Worm (Caenorhabditis elegans) whole organism, L1 larva: ENCODE results near the gene Y57G7A.5.

ENCODE experiments used
- C16A3.4 ChIP-seq: fragments of 150-350 bp; optimal IDR thresholded peaks from 2 replicates; lab custom pipeline; 2014; ENCODE audit warnings: missing biosample characterization, missing genetic modification characterization
- F16B12.6 ChIP-seq: fragments of 150-350 bp; optimal IDR thresholded peaks from 2 replicates; lab custom pipeline; 2014; ENCODE audit warnings: missing biosample characterization, missing genetic modification characterization
- Y116A8C.19 ChIP-seq: sonication (generic microtip); optimal IDR thresholded peaks from 2 replicates; lab custom pipeline; 2016; ENCODE audit warnings: missing compliant biosample characterization, missing genetic modification characterization, borderline replicate concordance
- alr-1 ChIP-seq: fragments of 200-800 bp; sonication (Bioruptor generic); optimal IDR thresholded peaks from 2 replicates; lab custom pipeline; 2018; ENCODE audit warnings: borderline replicate concordance, mild to moderate bottlenecking, missing genetic modification characterization, missing compliant biosample characterization
- ama-1 ChIP-seq: fragments of 150-350 bp; optimal IDR thresholded peaks from 2 replicates; lab custom pipeline; 2014
- blmp-1 ChIP-seq: fragments of 150-350 bp; optimal IDR thresholded peaks from 2 replicates; lab custom pipeline; 2014; ENCODE audit warnings: missing biosample characterization, missing genetic modification characterization
- ceh-63 ChIP-seq: fragments of 200-800 bp; sonication (Bioruptor generic); optimal IDR thresholded peaks from 2 replicates; lab custom pipeline; 2018; ENCODE audit warnings: mild to moderate bottlenecking, missing genetic modification characterization, missing compliant biosample characterization
- ceh-82 ChIP-seq, 3 experiments: fragments of 150-350 bp in 1 of 3; sonication (generic microtip) in 2 of 3; optimal IDR thresholded peaks; 2 replicates each; lab custom pipeline; 2014 to 2017; ENCODE audit warnings: missing biosample characterization in 3 of 3, missing genetic modification characterization in 3 of 3
- ceh-90 ChIP-seq: sonication (generic microtip); optimal IDR thresholded peaks from 2 replicates; lab custom pipeline; 2016; ENCODE audit warnings: missing genetic modification characterization, missing compliant biosample characterization
- dpl-1 ChIP-seq, 3 experiments: fragments of 150-350 bp in 2 of 3; sonication (generic microtip) in 1 of 3; optimal IDR thresholded peaks; 2 replicates each; lab custom pipeline; 2014 to 2017; ENCODE audit warnings: missing biosample characterization in 3 of 3, missing genetic modification characterization in 3 of 3, missing genetic modification reagents in 3 of 3
- efl-1 ChIP-seq, 4 experiments: fragments of 150-350 bp; optimal IDR thresholded peaks in 3 of 4; peaks in 1 of 4; 1 replicate in 1 of 4; 2 replicates in 3 of 4; lab custom pipeline; 2014; ENCODE audit warnings: missing biosample characterization in 2 of 4, missing genetic modification characterization in 2 of 4, missing genetic modification reagents in 2 of 4
- egl-13 ChIP-seq: sonication (generic microtip); optimal IDR thresholded peaks from 2 replicates; lab custom pipeline; 2016; ENCODE audit warnings: missing genotype, missing genetic modification reagents, missing genetic modification characterization, missing compliant biosample characterization
- elt-3 ChIP-seq, 6 experiments: fragments of 150-350 bp in 1 of 6; sonication (generic microtip); optimal IDR thresholded peaks; 2 replicates each; lab custom pipeline; 2017 to 2018; ENCODE audit warnings: missing biosample characterization in 6 of 6, missing genetic modification characterization in 6 of 6, inconsistent platforms in 1 of 6
- ets-5 ChIP-seq: fragments of 200-800 bp; sonication (Bioruptor generic); IDR thresholded peaks from 2 replicates; pipeline ENCODE4 v1.3.6; 2022; ENCODE audit warnings: missing genetic modification characterization, missing compliant biosample characterization
- fkh-10 ChIP-seq: sonication (generic microtip); optimal IDR thresholded peaks from 2 replicates; lab custom pipeline; 2017; ENCODE audit warnings: missing biosample characterization, missing genetic modification reagents, missing genetic modification characterization
- fkh-4 ChIP-seq: sonication (generic microtip); optimal IDR thresholded peaks from 2 replicates; lab custom pipeline; 2016; ENCODE audit warnings: missing compliant biosample characterization, missing genetic modification characterization, borderline replicate concordance
- fkh-8 ChIP-seq: sonication (generic microtip); optimal IDR thresholded peaks from 2 replicates; lab custom pipeline; 2016; ENCODE audit warnings: mild to moderate bottlenecking, missing genetic modification characterization, missing compliant biosample characterization
- fos-1 ChIP-seq: fragments of 150-350 bp; optimal IDR thresholded peaks from 2 replicates; lab custom pipeline; 2014; ENCODE audit warnings: missing biosample characterization, missing genetic modification characterization
- grh-1 ChIP-seq: fragments of 200-800 bp; sonication (Bioruptor generic); IDR thresholded peaks from 2 replicates; pipeline ENCODE4 v1.3.6; 2022; ENCODE audit warnings: missing genetic modification reagents, missing genetic modification characterization, missing compliant biosample characterization
- hlh-4 ChIP-seq: sonication (generic microtip); optimal IDR thresholded peaks from 2 replicates; lab custom pipeline; 2016; ENCODE audit warnings: mild to moderate bottlenecking, missing genetic modification characterization, missing compliant biosample characterization
- hpl-2 ChIP-seq: fragments of 150-350 bp; optimal IDR thresholded peaks from 2 replicates; lab custom pipeline; 2014; ENCODE audit warnings: missing biosample characterization, missing genetic modification reagents, missing genetic modification characterization
- lin-13 ChIP-seq: fragments of 150-350 bp; optimal IDR thresholded peaks from 2 replicates; lab custom pipeline; 2014; ENCODE audit warnings: missing biosample characterization, missing genetic modification reagents, missing genetic modification characterization
- lin-14 ChIP-seq: fragments of 200-800 bp; sonication (Bioruptor generic); optimal IDR thresholded peaks from 2 replicates; lab custom pipeline; 2018; ENCODE audit warnings: mild to moderate bottlenecking, missing genetic modification characterization, moderate library complexity, missing compliant biosample characterization
- lin-35 ChIP-seq, 2 experiments: fragments of 150-350 bp; optimal IDR thresholded peaks; 2 replicates each; lab custom pipeline; 2014; ENCODE audit warnings: missing biosample characterization in 2 of 2, missing genetic modification characterization in 2 of 2, missing genetic modification reagents in 2 of 2
- lin-39 ChIP-seq: fragments of 150-350 bp; optimal IDR thresholded peaks from 2 replicates; lab custom pipeline; 2014; ENCODE audit warnings: missing biosample characterization, missing genetic modification reagents, missing genetic modification characterization
- lsy-2 ChIP-seq, 2 experiments: fragments of 150-350 bp; optimal IDR thresholded peaks; 2 replicates each; lab custom pipeline; 2014; ENCODE audit warnings: missing biosample characterization in 2 of 2, missing genetic modification characterization in 2 of 2
- mab-9 ChIP-seq: fragments of 200-800 bp; sonication (Bioruptor generic); IDR thresholded peaks from 2 replicates; pipeline ENCODE4 v1.3.6; 2022; ENCODE audit warnings: missing genetic modification reagents, missing genetic modification characterization, missing compliant biosample characterization
- mdl-1 ChIP-seq, 2 experiments: fragments of 150-350 bp; optimal IDR thresholded peaks; 2 replicates each; lab custom pipeline; 2014 to 2017; ENCODE audit warnings: missing biosample characterization in 2 of 2, missing genetic modification characterization in 2 of 2, inconsistent platforms in 1 of 2
- mef-2 ChIP-seq: fragments of 150-350 bp; optimal IDR thresholded peaks from 2 replicates; lab custom pipeline; 2014; ENCODE audit warnings: missing biosample characterization, missing genetic modification characterization
- mep-1 ChIP-seq: fragments of 150-350 bp; optimal IDR thresholded peaks from 2 replicates; lab custom pipeline; 2014; ENCODE audit warnings: missing biosample characterization, missing genetic modification characterization
- nhr-11 ChIP-seq: fragments of 150-350 bp; optimal IDR thresholded peaks from 2 replicates; lab custom pipeline; 2014; ENCODE audit warnings: missing biosample characterization, missing genetic modification characterization
- nhr-12 ChIP-seq: sonication (generic microtip); optimal IDR thresholded peaks from 2 replicates; lab custom pipeline; 2017; ENCODE audit warnings: missing biosample characterization, missing genetic modification characterization
- nhr-19 ChIP-seq: fragments of 200-800 bp; sonication (Bioruptor generic); conservative IDR thresholded peaks from 2 replicates; pipeline ENCODE4 v1.3.6; 2022; ENCODE audit warnings: missing genetic modification characterization, missing compliant biosample characterization
- nhr-20 ChIP-seq: sonication (generic microtip); optimal IDR thresholded peaks from 2 replicates; lab custom pipeline; 2016; ENCODE audit warnings: mild to moderate bottlenecking, missing genetic modification characterization, missing compliant biosample characterization
- nhr-28 ChIP-seq: fragments of 150-350 bp; optimal IDR thresholded peaks from 2 replicates; lab custom pipeline; 2014; ENCODE audit warnings: missing biosample characterization, missing genetic modification characterization
- nhr-71 ChIP-seq: sonication (generic microtip); optimal IDR thresholded peaks from 2 replicates; lab custom pipeline; 2016; ENCODE audit warnings: mild to moderate bottlenecking, missing genetic modification characterization, moderate library complexity, missing compliant biosample characterization
- nhr-85 ChIP-seq: sonication (generic microtip); peaks from one replicate; lab custom pipeline; 2016; ENCODE audit warnings: missing genetic modification characterization, inconsistent platforms, missing compliant biosample characterization
- pax-3 ChIP-seq: fragments of 200-800 bp; sonication (Bioruptor generic); optimal IDR thresholded peaks from 2 replicates; lab custom pipeline; 2018; ENCODE audit warnings: mild to moderate bottlenecking, missing genetic modification characterization, moderate library complexity, missing compliant biosample characterization
- pqm-1 ChIP-seq: sonication (generic microtip); optimal IDR thresholded peaks from 3 replicates; lab custom pipeline; 2017; ENCODE audit warnings: missing biosample characterization, missing genetic modification characterization
- skn-1 ChIP-seq: fragments of 150-350 bp; optimal IDR thresholded peaks from 2 replicates; lab custom pipeline; 2014; ENCODE audit warnings: missing biosample characterization, missing genetic modification characterization
- snu-23 ChIP-seq: sonication (generic microtip); optimal IDR thresholded peaks from 2 replicates; lab custom pipeline; 2016; ENCODE audit warnings: missing genetic modification characterization, missing compliant biosample characterization
- sptf-1 ChIP-seq: fragments of 150-350 bp; optimal IDR thresholded peaks from 2 replicates; lab custom pipeline; 2014; ENCODE audit warnings: missing biosample characterization, missing genetic modification characterization
- tbx-2 ChIP-seq: sonication (generic microtip); optimal IDR thresholded peaks from 2 replicates; lab custom pipeline; 2016; ENCODE audit warnings: missing genetic modification characterization, missing compliant biosample characterization
- unc-130 ChIP-seq: fragments of 150-350 bp; optimal IDR thresholded peaks from 2 replicates; lab custom pipeline; 2017; ENCODE audit warnings: missing biosample characterization, missing genetic modification characterization, inconsistent platforms
- unc-30 ChIP-seq: sonication (generic microtip); optimal IDR thresholded peaks from 2 replicates; lab custom pipeline; 2017; ENCODE audit warnings: missing biosample characterization, missing genetic modification characterization
- vab-15 ChIP-seq: sonication (generic microtip); optimal IDR thresholded peaks from 2 replicates; lab custom pipeline; 2017; ENCODE audit warnings: missing genotype, mild to moderate bottlenecking, missing genetic modification characterization, missing compliant biosample characterization
- xbp-1 ChIP-seq: sonication (generic microtip); optimal IDR thresholded peaks from 2 replicates; lab custom pipeline; 2016; ENCODE audit warnings: missing genetic modification characterization, missing compliant biosample characterization
- zip-4 ChIP-seq: fragments of 200-800 bp; sonication (Bioruptor generic); optimal IDR thresholded peaks from 2 replicates; lab custom pipeline; 2018; ENCODE audit warnings: mild to moderate bottlenecking, missing genetic modification characterization, moderate library complexity, missing compliant biosample characterization
- ztf-11 ChIP-seq, 2 experiments: sonication (generic microtip); optimal IDR thresholded peaks; 2 replicates each; lab custom pipeline; 2016 to 2017; ENCODE audit warnings: missing genetic modification characterization in 2 of 2, missing biosample characterization in 1 of 2, missing compliant biosample characterization in 1 of 2

The Y57G7A.5 gene

ce11 chrII:1315245-1315644 lies 39.9 kb upstream of the Y57G7A.5 start:
- peak in 3 of 6 experiments; percentile 7 to 65 (median 17) for TF ChIP-seq elt-3 (tag; optimal IDR thresholded peaks at IDR 0.05; lab: Kevin White, UChicago)
- TF ChIP-seq fkh-10: peak; percentile 15
- TF ChIP-seq unc-130 (tag; lab: Kevin White, UChicago): no peak
- TF ChIP-seq ama-1 (lab: Kevin White, UChicago): no peak
- TF ChIP-seq dpl-1 (GFP tag; optimal IDR thresholded peaks at IDR 0.05; lab: Kevin White, UChicago): peak in 2 of 3 experiments; percentile 25 to 28
- no peak for TF ChIP-seq efl-1 (optimal IDR thresholded peaks at IDR 0.05; lab: Kevin White, UChicago)
- TF ChIP-seq efl-1 (GFP tag; optimal IDR thresholded peaks at IDR 0.05 in 1 of 2; lab: Kevin White, UChicago): peak in 1 of 2 experiments; percentile 30
- TF ChIP-seq nhr-71: peak; percentile 23
- peak; percentile 47 for TF ChIP-seq nhr-20
- TF ChIP-seq blmp-1 (tag; lab: Kevin White, UChicago): peak; percentile 91
- TF ChIP-seq nhr-28 (tag; lab: Kevin White, UChicago): no peak
- TF ChIP-seq alr-1: no peak
- peak; percentile 7 for TF ChIP-seq snu-23 (GFP tag; lab: Kevin White, UChicago)
- TF ChIP-seq fkh-4 (tag; lab: Kevin White, UChicago): no peak
- TF ChIP-seq ztf-11 (tag; optimal IDR thresholded peaks at IDR 0.05; lab: Kevin White, UChicago): no peak
- TF ChIP-seq tbx-2 (tag; lab: Kevin White, UChicago): no peak
- peak; percentile 12 to 44 for TF ChIP-seq lin-35 (GFP tag; optimal IDR thresholded peaks at IDR 0.05; lab: Kevin White, UChicago)
- no peak for TF ChIP-seq hlh-4 (tag; lab: Kevin White, UChicago)
- no peak for TF ChIP-seq mef-2 (tag; lab: Kevin White, UChicago)
- TF ChIP-seq lin-14 (GFP tag; lab: Kevin White, UChicago): peak; percentile 50
- peak; percentile 64 for TF ChIP-seq nhr-85 (tag; lab: Kevin White, UChicago)
- TF ChIP-seq hpl-2 (GFP tag; lab: Kevin White, UChicago): no peak
- no peak for TF ChIP-seq xbp-1
- no peak for TF ChIP-seq nhr-12 (tag; lab: Kevin White, UChicago)
- no peak for TF ChIP-seq ceh-63

- TF ChIP-seq fkh-10: no peak
- TF ChIP-seq nhr-12 (tag; lab: Kevin White, UChicago): no peak
- no peak for TF ChIP-seq hlh-4 (tag; lab: Kevin White, UChicago)
- no peak for TF ChIP-seq mef-2 (tag; lab: Kevin White, UChicago)
- TF ChIP-seq pax-3 (tag; lab: Kevin White, UChicago): no peak
- no peak for TF ChIP-seq ets-5 (GFP tag; lab: Robert Waterston, UW)
- TF ChIP-seq mep-1 (tag; lab: Kevin White, UChicago): no peak
- TF ChIP-seq nhr-19: no peak
- TF ChIP-seq lsy-2 (tag; optimal IDR thresholded peaks at IDR 0.05; lab: Kevin White, UChicago): peak in 1 of 2 experiments; percentile 24
- TF ChIP-seq sptf-1 (tag; lab: Kevin White, UChicago): no peak
- TF ChIP-seq ceh-82 (tag; optimal IDR thresholded peaks at IDR 0.05; lab: Kevin White, UChicago): peak in 1 of 3 experiments; percentile 11
- TF ChIP-seq nhr-28 (tag; lab: Kevin White, UChicago): no peak
- TF ChIP-seq efl-1 (optimal IDR thresholded peaks at IDR 0.05; lab: Kevin White, UChicago): peak; percentile 24 to 27
- TF ChIP-seq efl-1 (GFP tag; optimal IDR thresholded peaks at IDR 0.05 in 1 of 2; lab: Kevin White, UChicago): peak in 1 of 2 experiments; percentile 36
- no peak for TF ChIP-seq lin-13
- TF ChIP-seq mdl-1 (tag; optimal IDR thresholded peaks at IDR 0.05; lab: Kevin White, UChicago): peak in 1 of 2 experiments; percentile 19
- no peak for TF ChIP-seq ztf-11 (tag; optimal IDR thresholded peaks at IDR 0.05; lab: Kevin White, UChicago)
- TF ChIP-seq Y116A8C.19 (tag; lab: Kevin White, UChicago): no peak
- TF ChIP-seq zip-4: no peak
- TF ChIP-seq lin-39 (tag; lab: Kevin White, UChicago): no peak
- peak; percentile 3 for TF ChIP-seq skn-1 (tag; lab: Kevin White, UChicago)
- TF ChIP-seq egl-13 (tag; lab: Kevin White, UChicago): no peak
- TF ChIP-seq ceh-90: no peak
- TF ChIP-seq fos-1 (tag; lab: Kevin White, UChicago): no peak
- TF ChIP-seq vab-15 (tag; lab: Kevin White, UChicago): no peak
- no peak for TF ChIP-seq fkh-8 (tag; lab: Kevin White, UChicago)
- no peak for TF ChIP-seq F16B12.6 (tag; lab: Kevin White, UChicago)
- TF ChIP-seq elt-3 (tag; optimal IDR thresholded peaks at IDR 0.05; lab: Kevin White, UChicago): peak in 1 of 6 experiments; percentile 8
- peak; percentile 63 for TF ChIP-seq lin-14 (GFP tag; lab: Kevin White, UChicago)
- no peak for TF ChIP-seq grh-1 (GFP tag; lab: Robert Waterston, UW)
- no peak for TF ChIP-seq pqm-1 (tag; lab: Kevin White, UChicago)
- no peak for TF ChIP-seq unc-30 (tag; lab: Kevin White, UChicago)
- peak; percentile 19 for TF ChIP-seq nhr-20
- no peak for TF ChIP-seq mab-9 (GFP tag; lab: Robert Waterston, UW)
- TF ChIP-seq C16A3.4 (tag; lab: Kevin White, UChicago): no peak
- no peak for TF ChIP-seq nhr-11 (tag; lab: Kevin White, UChicago)
Measured at ce11 chrII:1309892-1310516, 34.7 kb upstream of the Y57G7A.5 start, which contains the start of the genes alh-6 and fcho-1. alh-6 (minus strand) TSS chrII:1310133. fcho-1 (plus strand) TSS chrII:1310515.
